Fruit fly (Drosophila melanogaster) whole organism, embryonic: Measurements from ENCODE around the gene COX7AL.

Experiments
- Antp ChIP-seq: fragments of 200-800 bp; sonication (Bioruptor generic); optimal IDR thresholded peaks from 3 replicates; lab custom pipeline; 2016; ENCODE audit warnings: missing biosample characterization, missing genetic modification characterization
- B-H2 ChIP-seq: fragments of 200-800 bp; sonication (Bioruptor generic); optimal IDR thresholded peaks from 2 replicates; lab custom pipeline; 2018; ENCODE audit warnings: missing biosample characterization, mild to moderate bottlenecking, missing genetic modification characterization
- CG11456 ChIP-seq: fragments of 200-800 bp; sonication (Bioruptor generic); IDR thresholded peaks from 3 replicates; pipeline ENCODE4 v1.3.6; 2022; ENCODE audit warnings: missing biosample characterization, missing genetic modification characterization
- CG11723 ChIP-seq: fragments of 200-800 bp; sonication (Bioruptor generic); optimal IDR thresholded peaks from 2 replicates; lab custom pipeline; 2017; ENCODE audit warnings: missing biosample characterization, mild to moderate bottlenecking, missing genetic modification characterization
- CG12942 ChIP-seq: fragments of 200-800 bp; sonication (Bioruptor generic); optimal IDR thresholded peaks from 3 replicates; lab custom pipeline; 2016; ENCODE audit warnings: missing biosample characterization, missing genetic modification characterization
- CG15073 ChIP-seq: fragments of 200-800 bp; sonication (Bioruptor generic); optimal IDR thresholded peaks from 2 replicates; lab custom pipeline; 2016; ENCODE audit warnings: missing biosample characterization, missing genetic modification characterization
- CG15696 ChIP-seq: fragments of 200-800 bp; sonication (Bioruptor generic); optimal IDR thresholded peaks from 2 replicates; lab custom pipeline; 2019; ENCODE audit warnings: missing biosample characterization, mild to moderate bottlenecking, missing genetic modification characterization, moderate library complexity
- CG30403 ChIP-seq: fragments of 200-800 bp; sonication (Bioruptor generic); optimal IDR thresholded peaks from 3 replicates; lab custom pipeline; 2016; ENCODE audit warnings: missing biosample characterization, missing genetic modification characterization
- CG3995 ChIP-seq: fragments of 200-800 bp; sonication (Bioruptor generic); optimal IDR thresholded peaks from 3 replicates; lab custom pipeline; 2016; ENCODE audit warnings: missing biosample characterization, missing genetic modification characterization
- CG4854 ChIP-seq: fragments of 200-800 bp; sonication (Bioruptor generic); optimal IDR thresholded peaks from 2 replicates; lab custom pipeline; 2016; ENCODE audit warnings: missing biosample characterization, missing genetic modification characterization, inconsistent platforms
- CG6272 ChIP-seq: fragments of 200-800 bp; sonication (Bioruptor generic); IDR thresholded peaks from 2 replicates; pipeline ENCODE4 v1.3.6; 2022; ENCODE audit warnings: missing biosample characterization, missing genetic modification characterization
- CG7928 ChIP-seq: fragments of 200-800 bp; sonication (Bioruptor generic); optimal IDR thresholded peaks from 2 replicates; lab custom pipeline; 2017; ENCODE audit warnings: missing biosample characterization, mild to moderate bottlenecking, missing genetic modification characterization
- CG7963 ChIP-seq: fragments of 200-800 bp; sonication (Bioruptor generic); IDR thresholded peaks from 3 replicates; pipeline ENCODE4 v1.3.6; 2022; ENCODE audit warnings: missing biosample characterization, missing genetic modification characterization; ENCODE audit not compliant: partially characterized antibody
- CG8765 ChIP-seq: fragments of 200-800 bp; sonication (Bioruptor generic); IDR thresholded peaks from 2 replicates; pipeline ENCODE4 v1.3.6; 2022; ENCODE audit warnings: missing biosample characterization, missing genetic modification characterization
- CG8924 ChIP-seq: fragments of 200-800 bp; optimal IDR thresholded peaks from 3 replicates; lab custom pipeline; 2019; ENCODE audit warnings: missing biosample characterization, mild to moderate bottlenecking, missing genetic modification characterization, moderate library complexity
- D19A ChIP-seq: fragments of 200-800 bp; optimal IDR thresholded peaks from 3 replicates; lab custom pipeline; 2019; ENCODE audit warnings: missing biosample characterization, mild to moderate bottlenecking, missing genetic modification characterization, moderate library complexity
- Dp ChIP-seq: fragments of 200-800 bp; sonication (Bioruptor generic); optimal IDR thresholded peaks from 2 replicates; lab custom pipeline; 2018; ENCODE audit warnings: missing biosample characterization, mild to moderate bottlenecking, missing genetic modification characterization, moderate library complexity
- Ets97D ChIP-seq: fragments of 200-800 bp; sonication (Bioruptor generic); optimal IDR thresholded peaks from 3 replicates; lab custom pipeline; 2016; ENCODE audit warnings: missing biosample characterization, missing genetic modification characterization
- Hey ChIP-seq: fragments of 200-800 bp; sonication (Bioruptor generic); optimal IDR thresholded peaks from 3 replicates; lab custom pipeline; 2018; ENCODE audit warnings: missing biosample characterization, mild to moderate bottlenecking, missing genetic modification characterization
- Hmx ChIP-seq: fragments of 200-800 bp; sonication (Bioruptor generic); optimal IDR thresholded peaks from 2 replicates; lab custom pipeline; 2016; ENCODE audit warnings: missing biosample characterization, missing genetic modification characterization
- MBD-R2 ChIP-seq: fragments of 200-800 bp; sonication (Bioruptor generic); IDR thresholded peaks from 2 replicates; pipeline ENCODE4 v1.3.6; 2022; ENCODE audit warnings: missing biosample characterization, missing genetic modification characterization
- MTF-1 ChIP-seq: fragments of 200-800 bp; sonication (Bioruptor generic); optimal IDR thresholded peaks from 2 replicates; lab custom pipeline; 2018; ENCODE audit warnings: missing biosample characterization, mild to moderate bottlenecking, missing genetic modification characterization, borderline replicate concordance
- Oli ChIP-seq: fragments of 200-800 bp; sonication (Bioruptor generic); optimal IDR thresholded peaks from 2 replicates; lab custom pipeline; 2018; ENCODE audit warnings: missing biosample characterization, mild to moderate bottlenecking, missing genetic modification characterization, moderate library complexity
- PHDP ChIP-seq: fragments of 200-800 bp; sonication (Bioruptor generic); optimal IDR thresholded peaks from 3 replicates; lab custom pipeline; 2018; ENCODE audit warnings: missing biosample characterization, mild to moderate bottlenecking, missing genetic modification characterization, moderate library complexity
- Pdp1 ChIP-seq, 2 experiments: fragments of 200-800 bp; sonication (Bioruptor generic); optimal IDR thresholded peaks; 3 replicates each; lab custom pipeline; 2016; ENCODE audit warnings: missing biosample characterization in 2 of 2, missing genetic modification characterization in 2 of 2, mild to moderate bottlenecking in 1 of 2, moderate library complexity in 1 of 2
- cad ChIP-seq: fragments of >200 bp; optimal IDR thresholded peaks from 2 replicates; lab custom pipeline; 2017; ENCODE audit warnings: missing biosample characterization, missing genetic modification characterization
- cas ChIP-seq: fragments of 200-800 bp; sonication (Bioruptor generic); IDR thresholded peaks from 2 replicates; pipeline ENCODE4 v1.3.6; 2022; ENCODE audit warnings: missing biosample characterization, missing genetic modification characterization
- caup ChIP-seq: fragments of 200-800 bp; sonication (Bioruptor generic); optimal IDR thresholded peaks from 3 replicates; lab custom pipeline; 2017; ENCODE audit warnings: missing biosample characterization, mild to moderate bottlenecking, missing genetic modification characterization, moderate library complexity; ENCODE audit not compliant: severe bottlenecking
- chif ChIP-seq, 2 experiments: fragments of 200-800 bp; sonication (Bioruptor generic); optimal IDR thresholded peaks; 3 replicates each; lab custom pipeline; 2016; ENCODE audit warnings: missing biosample characterization in 2 of 2, missing genetic modification characterization in 2 of 2
- da ChIP-seq: fragments of 200-800 bp; sonication (Bioruptor generic); optimal IDR thresholded peaks from 2 replicates; lab custom pipeline; 2016; ENCODE audit warnings: missing biosample characterization, missing genetic modification characterization
- fd96Cb ChIP-seq: fragments of 200-800 bp; sonication (Bioruptor generic); optimal IDR thresholded peaks from 2 replicates; lab custom pipeline; 2018; ENCODE audit warnings: missing biosample characterization, mild to moderate bottlenecking, missing genetic modification characterization, moderate library complexity
- fru ChIP-seq: fragments of >200 bp; optimal IDR thresholded peaks from 2 replicates; lab custom pipeline; 2017
- fu2 ChIP-seq: fragments of 200-800 bp; sonication (Bioruptor generic); optimal IDR thresholded peaks from 2 replicates; lab custom pipeline; 2016; ENCODE audit warnings: missing biosample characterization, missing genetic modification characterization
- grau ChIP-seq: fragments of 200-800 bp; optimal IDR thresholded peaks from 3 replicates; lab custom pipeline; 2019; ENCODE audit warnings: missing biosample characterization, mild to moderate bottlenecking, missing genetic modification characterization, moderate library complexity
- gro ChIP-seq: fragments of 200-800 bp; sonication (Bioruptor generic); optimal IDR thresholded peaks from 2 replicates; lab custom pipeline; 2016; ENCODE audit warnings: missing biosample characterization, missing genetic modification characterization
- gsb ChIP-seq: fragments of 200-800 bp; sonication (Bioruptor generic); IDR thresholded peaks from 2 replicates; pipeline ENCODE4 v1.3.6; 2022; ENCODE audit warnings: missing biosample characterization, missing genetic modification characterization
- jing ChIP-seq: fragments of 200-800 bp; sonication (Bioruptor generic); optimal IDR thresholded peaks from 2 replicates; lab custom pipeline; 2018; ENCODE audit warnings: missing biosample characterization, mild to moderate bottlenecking, missing genetic modification characterization
- ken ChIP-seq: fragments of 200-800 bp; sonication (Bioruptor generic); IDR thresholded peaks from 3 replicates; pipeline ENCODE4 v1.3.6; 2022; ENCODE audit warnings: missing biosample characterization, missing genetic modification characterization
- kni ChIP-seq: fragments of 200-800 bp; sonication (Bioruptor generic); optimal IDR thresholded peaks from 3 replicates; lab custom pipeline; 2017; ENCODE audit warnings: mild to moderate bottlenecking, missing biosample characterization, missing genetic modification reagents, missing genetic modification characterization
- lov ChIP-seq, 2 experiments: fragments of 200-800 bp in 1 of 2; fragments of >200 bp in 1 of 2; sonication (Bioruptor generic) in 1 of 2; IDR thresholded peaks in 1 of 2; optimal IDR thresholded peaks in 1 of 2; 2 replicates in 1 of 2; 3 replicates in 1 of 2; pipeline versions ENCODE4 v1.3.6 to Lab custom; 2017 to 2022; ENCODE audit warnings: missing biosample characterization in 1 of 2, missing genetic modification characterization in 1 of 2
- repo ChIP-seq: fragments of 200-800 bp; sonication (Bioruptor generic); optimal IDR thresholded peaks from 2 replicates; lab custom pipeline; 2016; ENCODE audit warnings: missing biosample characterization, missing genetic modification characterization
- sc ChIP-seq, 3 experiments: fragments of >200 bp in 2 of 3; fragments of 200-800 bp in 1 of 3; sonication (Bioruptor generic) in 1 of 3; optimal IDR thresholded peaks; 2 replicates in 2 of 3; 3 replicates in 1 of 3; lab custom pipeline; 2017; ENCODE audit warnings: mild to moderate bottlenecking in 1 of 3, missing biosample characterization in 1 of 3, missing genetic modification characterization in 1 of 3, missing genetic modification reagents in 1 of 3
- seq ChIP-seq: fragments of 200-800 bp; sonication (Bioruptor generic); IDR thresholded peaks from 2 replicates; pipeline ENCODE4 v1.3.6; 2022; ENCODE audit warnings: missing biosample characterization, missing genetic modification characterization
- sima ChIP-seq: fragments of 200-800 bp; sonication (Bioruptor generic); optimal IDR thresholded peaks from 2 replicates; lab custom pipeline; 2016; ENCODE audit warnings: missing biosample characterization, missing genetic modification characterization
- slbo ChIP-seq: fragments of 200-800 bp; sonication (Bioruptor generic); IDR thresholded peaks from 2 replicates; pipeline ENCODE4 v1.3.6; 2022; ENCODE audit warnings: missing biosample characterization, missing genetic modification characterization
- sob ChIP-seq: fragments of 200-800 bp; sonication (Bioruptor generic); IDR thresholded peaks from 2 replicates; pipeline ENCODE4 v1.3.6; 2022; ENCODE audit warnings: missing biosample characterization, missing genetic modification characterization
- sug ChIP-seq: fragments of 200-800 bp; optimal IDR thresholded peaks from 2 replicates; lab custom pipeline; 2019; ENCODE audit warnings: missing biosample characterization, mild to moderate bottlenecking, missing genetic modification characterization, moderate library complexity
- tin ChIP-seq: fragments of 200-800 bp; sonication (Bioruptor generic); optimal IDR thresholded peaks from 3 replicates; lab custom pipeline; 2016; ENCODE audit warnings: missing biosample characterization, missing genetic modification characterization
- trh ChIP-seq: fragments of 200-800 bp; sonication (Bioruptor generic); optimal IDR thresholded peaks from 2 replicates; lab custom pipeline; 2016; ENCODE audit warnings: missing biosample characterization, missing genetic modification characterization
- z ChIP-seq: fragments of 200-800 bp; sonication (Bioruptor generic); IDR thresholded peaks from 3 replicates; pipeline ENCODE4 v1.3.6; 2022; ENCODE audit warnings: missing biosample characterization, missing genetic modification characterization

COX7AL gene

dm6 chr3R:8352961-8353728 lies 9.7 kb downstream of the COX7AL start (continued):
- TF ChIP-seq CG8924 = no peak
- no peak for TF ChIP-seq ken (GFP tag; lab: Robert Waterston, UW)
- TF ChIP-seq Dp (GFP tag; lab: Kevin White, UChicago) = no peak
- no peak for TF ChIP-seq sc (optimal IDR thresholded peaks at IDR 0.05; lab: Kevin White, UChicago)
- no peak for TF ChIP-seq sc (GFP tag; optimal IDR thresholded peaks at IDR 0.05; lab: Kevin White, UChicago)
- TF ChIP-seq z (GFP tag; lab: Robert Waterston, UW) = no peak
- TF ChIP-seq fd96Cb (tag; lab: Kevin White, UChicago) = no peak
- no peak for TF ChIP-seq CG7928 (GFP tag; lab: Kevin White, UChicago)
- no peak for TF ChIP-seq sima (GFP tag; lab: Kevin White, UChicago)
- TF ChIP-seq CG8765 (GFP tag; lab: Robert Waterston, UW) = no peak
- TF ChIP-seq fru (lab: Kevin White, UChicago) = no peak
- no peak for TF ChIP-seq CG6272 (GFP tag; lab: Robert Waterston, UW)
- TF ChIP-seq gsb (GFP tag; lab: Robert Waterston, UW) = no peak
- no peak for TF ChIP-seq Hmx (GFP tag; lab: Kevin White, UChicago)
- no peak for TF ChIP-seq Oli (tag; lab: Kevin White, UChicago)
- no peak for TF ChIP-seq CG11723
- TF ChIP-seq caup (GFP tag; lab: Kevin White, UChicago) = no peak
- TF ChIP-seq fu2 (GFP tag; lab: Kevin White, UChicago) = no peak
- TF ChIP-seq sob (GFP tag; lab: Robert Waterston, UW) = no peak
- TF ChIP-seq CG15696 = no peak
- TF ChIP-seq CG15073 (GFP tag; lab: Kevin White, UChicago) = no peak
- no peak for TF ChIP-seq slbo (GFP tag; lab: Robert Waterston, UW)
- TF ChIP-seq B-H2 (GFP tag; lab: Kevin White, UChicago) = peak; percentile 15
- no peak for TF ChIP-seq repo (GFP tag; lab: Kevin White, UChicago)
- TF ChIP-seq seq (GFP tag; lab: Robert Waterston, UW) = no peak
- no peak for TF ChIP-seq PHDP
- no peak for TF ChIP-seq CG3995 (GFP tag; lab: Kevin White, UChicago)
- no peak for TF ChIP-seq CG12942 (GFP tag; lab: Kevin White, UChicago)
- TF ChIP-seq grau (tag; lab: Kevin White, UChicago) = no peak
- TF ChIP-seq Hey = no peak
- TF ChIP-seq CG11456 (GFP tag; lab: Robert Waterston, UW) = no peak
- TF ChIP-seq gro (GFP tag; lab: Kevin White, UChicago) = no peak
- no peak for TF ChIP-seq jing (GFP tag; lab: Kevin White, UChicago)
- no peak for TF ChIP-seq cad (GFP tag; lab: Kevin White, UChicago)
- TF ChIP-seq Antp (GFP tag; lab: Kevin White, UChicago) = no peak
- no peak for TF ChIP-seq MBD-R2 (GFP tag; lab: Robert Waterston, UW)
- TF ChIP-seq sug (tag; lab: Kevin White, UChicago) = peak; percentile 75
- no peak for TF ChIP-seq lov (optimal IDR thresholded peaks at IDR 0.05; lab: Kevin White, UChicago)
- TF ChIP-seq lov (GFP tag; IDR thresholded peaks at IDR 0.05; lab: Robert Waterston, UW) = no peak
- TF ChIP-seq cas = no peak
- no peak for TF ChIP-seq chif (GFP tag; optimal IDR thresholded peaks at IDR 0.05; lab: Kevin White, UChicago)
- no peak for TF ChIP-seq trh (GFP tag; lab: Kevin White, UChicago)
- no peak for TF ChIP-seq MTF-1 (GFP tag; lab: Kevin White, UChicago)
- no peak for TF ChIP-seq da (GFP tag; lab: Kevin White, UChicago)
- no peak for TF ChIP-seq CG7963 (GFP tag; lab: Robert Waterston, UW)
- TF ChIP-seq kni (GFP tag; lab: Kevin White, UChicago) = no peak
- TF ChIP-seq D19A (tag; lab: Kevin White, UChicago) = no peak
- no peak for TF ChIP-seq CG4854 (GFP tag; lab: Kevin White, UChicago)
- no peak for TF ChIP-seq tin (GFP tag; lab: Kevin White, UChicago)
- TF ChIP-seq Ets97D = no peak
- TF ChIP-seq CG30403 (GFP tag; lab: Kevin White, UChicago) = no peak
- TF ChIP-seq Pdp1 (GFP tag; optimal IDR thresholded peaks at IDR 0.05; lab: Kevin White, UChicago) = peak in 1 of 2 experiments; percentile 87
